Fruit fly (Drosophila melanogaster): ENCODE results near the gene REPTOR.

dm6 chr3R:24575787-24576413, 6.8 kb downstream of the REPTOR start:
- TF ChIP-seq Myc (optimal IDR thresholded peaks at IDR 0.05) (no peak), psq (optimal IDR thresholded peaks at IDR 0.05) (no peak), insv (optimal IDR thresholded peaks at IDR 0.05) (no peak), Sin3A (optimal IDR thresholded peaks at IDR 0.05) (no peak), h (optimal IDR thresholded peaks at IDR 0.05) (no peak)

Data from Kc167 (cell line).